Worm (Caenorhabditis elegans) whole organism, mixed stage, embryonic: ENCODE results near the gene dos-3.

Source experiments
- bed-3 ChIP-seq: fragments of 200-800 bp; sonication (Bioruptor generic); optimal IDR thresholded peaks from 3 replicates; lab custom pipeline; 2018; ENCODE audit warnings: mild to moderate bottlenecking, missing genetic modification characterization, moderate library complexity, missing compliant biosample characterization
- blmp-1 ChIP-seq: fragments of 150-350 bp; optimal IDR thresholded peaks from 2 replicates; lab custom pipeline; 2014; ENCODE audit warnings: missing biosample characterization, missing genetic modification characterization
- ceh-39 ChIP-seq: fragments of 150-350 bp; optimal IDR thresholded peaks from 2 replicates; lab custom pipeline; 2014; ENCODE audit warnings: missing biosample characterization, missing genetic modification characterization
- ceh-43 ChIP-seq: fragments of 200-800 bp; sonication (Bioruptor generic); optimal IDR thresholded peaks from 2 replicates; lab custom pipeline; 2018; ENCODE audit warnings: mild to moderate bottlenecking, missing genetic modification characterization, moderate library complexity, missing compliant biosample characterization
- ceh-83 ChIP-seq: fragments of 200-800 bp; sonication (Bioruptor generic); optimal IDR thresholded peaks from 2 replicates; lab custom pipeline; 2018; ENCODE audit warnings: mild to moderate bottlenecking, missing genetic modification characterization, missing compliant biosample characterization
- ces-1 ChIP-seq: fragments of 150-350 bp; optimal IDR thresholded peaks from 2 replicates; lab custom pipeline; 2014; ENCODE audit warnings: missing biosample characterization, missing genetic modification reagents, missing genetic modification characterization
- cnd-1 ChIP-seq: fragments of 200-800 bp; sonication (Bioruptor generic); optimal IDR thresholded peaks from 2 replicates; lab custom pipeline; 2018; ENCODE audit warnings: mild to moderate bottlenecking, missing genetic modification characterization, missing compliant biosample characterization
- drap-1 ChIP-seq: fragments of 200-800 bp; sonication (Bioruptor generic); optimal IDR thresholded peaks from 3 replicates; lab custom pipeline; 2018; ENCODE audit warnings: mild to moderate bottlenecking, missing genetic modification characterization, missing compliant biosample characterization
- elt-1 ChIP-seq: sonication (generic microtip); optimal IDR thresholded peaks from 2 replicates; lab custom pipeline; 2017; ENCODE audit warnings: missing genetic modification characterization, mild to moderate bottlenecking, missing compliant biosample characterization, antibody characterized with exemption, moderate library complexity, borderline replicate concordance; ENCODE audit not compliant: insufficient read depth
- elt-3 ChIP-seq: fragments of 150-350 bp; optimal IDR thresholded peaks from 2 replicates; lab custom pipeline; 2014; ENCODE audit warnings: missing biosample characterization, missing genetic modification characterization
- flh-1 ChIP-seq: fragments of 200-800 bp; sonication (Bioruptor generic); optimal IDR thresholded peaks from 2 replicates; lab custom pipeline; 2018; ENCODE audit warnings: mild to moderate bottlenecking, missing genetic modification characterization, moderate library complexity, missing compliant biosample characterization
- ham-2 ChIP-seq: fragments of 200-800 bp; sonication (Bioruptor generic); optimal IDR thresholded peaks from 2 replicates; lab custom pipeline; 2018; ENCODE audit warnings: mild to moderate bottlenecking, missing genetic modification characterization, missing compliant biosample characterization
- hlh-1 ChIP-seq: fragments of 150-350 bp; optimal IDR thresholded peaks from 2 replicates; lab custom pipeline; 2014; ENCODE audit warnings: missing biosample characterization, missing genetic modification reagents, missing genetic modification characterization
- lin-13 ChIP-seq: fragments of 150-350 bp; optimal IDR thresholded peaks from 2 replicates; lab custom pipeline; 2014; ENCODE audit warnings: missing biosample characterization, missing genetic modification characterization
- lin-32 ChIP-seq: fragments of 200-800 bp; sonication (Bioruptor generic); optimal IDR thresholded peaks from 2 replicates; lab custom pipeline; 2018; ENCODE audit warnings: mild to moderate bottlenecking, missing genetic modification characterization, missing compliant biosample characterization
- lsy-2 ChIP-seq: fragments of 150-350 bp; optimal IDR thresholded peaks from 2 replicates; lab custom pipeline; 2014; ENCODE audit warnings: missing biosample characterization, missing genetic modification characterization
- mab-5 ChIP-seq: fragments of 150-350 bp; optimal IDR thresholded peaks from 2 replicates; lab custom pipeline; 2014; ENCODE audit warnings: missing biosample characterization, missing genetic modification characterization
- mep-1 ChIP-seq: fragments of 150-350 bp; optimal IDR thresholded peaks from 2 replicates; lab custom pipeline; 2017; ENCODE audit warnings: missing biosample characterization, missing genetic modification reagents, missing genetic modification characterization, inconsistent platforms
- nhr-237 ChIP-seq: fragments of 150-350 bp; optimal IDR thresholded peaks from 2 replicates; lab custom pipeline; 2014; ENCODE audit warnings: missing biosample characterization, missing genetic modification characterization
- nhr-28 ChIP-seq: fragments of 150-350 bp; optimal IDR thresholded peaks from 2 replicates; lab custom pipeline; 2014; ENCODE audit warnings: missing biosample characterization, missing genetic modification characterization
- nhr-76 ChIP-seq: sonication (generic microtip); optimal IDR thresholded peaks from 2 replicates; lab custom pipeline; 2017; ENCODE audit warnings: missing biosample characterization, missing genetic modification characterization
- pha-4 ChIP-seq: fragments of 150-350 bp; optimal IDR thresholded peaks from 2 replicates; lab custom pipeline; 2018; ENCODE audit warnings: missing biosample characterization, missing genetic modification reagents, missing genetic modification characterization
- sem-2 ChIP-seq: fragments of 200-800 bp; sonication (Bioruptor generic); optimal IDR thresholded peaks from 2 replicates; lab custom pipeline; 2018; ENCODE audit warnings: mild to moderate bottlenecking, missing genetic modification characterization, missing compliant biosample characterization
- snpc-4 ChIP-seq: fragments of 150-350 bp; optimal IDR thresholded peaks from 2 replicates; lab custom pipeline; 2014; ENCODE audit warnings: missing biosample characterization, missing genetic modification characterization
- tbx-8 ChIP-seq: fragments of 200-800 bp; sonication (Bioruptor generic); optimal IDR thresholded peaks from 2 replicates; lab custom pipeline; 2018; ENCODE audit warnings: mild to moderate bottlenecking, missing genetic modification characterization, moderate library complexity, missing compliant biosample characterization
- unc-120 ChIP-seq: sonication (generic microtip); optimal IDR thresholded peaks from 2 replicates; lab custom pipeline; 2017; ENCODE audit warnings: missing genetic modification characterization, missing compliant biosample characterization; ENCODE audit not compliant: poor library complexity, severe bottlenecking
- unc-62 ChIP-seq: fragments of 150-350 bp; optimal IDR thresholded peaks from 2 replicates; lab custom pipeline; 2014; ENCODE audit warnings: missing biosample characterization, missing genetic modification reagents, missing genetic modification characterization

dos-3 gene

ce11 chrIII:797507-797906 is 41.9 kb downstream of the dos-3 start:
- TF ChIP-seq drap-1, result no peak
- no peak for TF ChIP-seq blmp-1 (tag; lab: Kevin White, UChicago)
- no peak for TF ChIP-seq ces-1 (GFP tag; lab: Kevin White, UChicago)
- TF ChIP-seq ceh-83 (GFP tag; lab: Kevin White, UChicago), result no peak
- no peak for TF ChIP-seq pha-4 (tag; lab: Kevin White, UChicago)
- no peak for TF ChIP-seq bed-3 (GFP tag; lab: Kevin White, UChicago)
- no peak for TF ChIP-seq cnd-1 (tag; lab: Kevin White, UChicago)

DNA sequence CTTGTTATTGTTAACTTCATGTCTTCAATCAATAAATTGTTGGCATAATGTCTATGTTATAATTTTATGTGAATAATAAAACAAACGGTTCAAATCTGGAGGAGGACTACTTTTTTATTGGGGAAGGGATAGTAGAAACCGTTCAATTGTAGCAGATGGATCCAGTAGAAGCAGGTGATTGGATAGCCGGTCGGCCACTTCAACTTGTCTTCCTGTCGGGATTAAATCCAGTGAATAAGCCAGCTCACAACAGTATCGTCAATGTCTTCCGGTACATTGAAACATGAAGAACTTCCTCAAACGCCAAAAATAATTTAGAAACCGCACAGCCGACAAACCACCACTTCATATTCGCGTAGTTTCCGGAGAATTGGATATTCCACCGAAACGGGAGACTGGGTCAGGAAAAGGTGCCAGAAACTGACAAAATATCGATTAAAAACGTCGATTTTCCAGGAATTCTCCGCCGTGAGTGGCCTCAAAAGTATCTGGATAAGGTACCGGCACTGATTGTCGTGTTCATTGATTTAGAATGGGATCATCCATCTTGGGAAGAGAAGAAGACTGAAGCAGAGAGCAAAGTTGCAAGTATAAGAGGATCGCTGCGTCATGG is 44.3 kb downstream of the dos-3 start, which contains the start of gene trpp-11:
Gene trpp-11 (plus strand): TSS at position 153 of the 613 bp plus-strand sequence.
- no peak for TF ChIP-seq bed-3 (GFP tag; lab: Kevin White, UChicago)
- no peak for TF ChIP-seq nhr-76 (tag; lab: Kevin White, UChicago)
- no peak for TF ChIP-seq ces-1 (GFP tag; lab: Kevin White, UChicago)
- TF ChIP-seq nhr-237 (tag; lab: Kevin White, UChicago), result no peak
- TF ChIP-seq tbx-8, result no peak
- no peak for TF ChIP-seq ceh-43 (GFP tag; lab: Kevin White, UChicago)
- TF ChIP-seq cnd-1 (tag; lab: Kevin White, UChicago), result no peak
- TF ChIP-seq lsy-2 (tag; lab: Kevin White, UChicago), result no peak
- TF ChIP-seq pha-4 (tag; lab: Kevin White, UChicago), result no peak
- TF ChIP-seq flh-1 (GFP tag; lab: Kevin White, UChicago), result no peak
- TF ChIP-seq lin-32 (GFP tag; lab: Kevin White, UChicago), result no peak
- no peak for TF ChIP-seq lin-13 (tag; lab: Kevin White, UChicago)
- no peak for TF ChIP-seq mep-1 (tag; lab: Kevin White, UChicago)
- no peak for TF ChIP-seq elt-3 (tag; lab: Kevin White, UChicago)
- no peak for TF ChIP-seq unc-62 (GFP tag; lab: Kevin White, UChicago)
- no peak for TF ChIP-seq elt-1
- no peak for TF ChIP-seq ceh-39 (tag; lab: Kevin White, UChicago)
- TF ChIP-seq, all 35 proteins: peak for 0

DNA sequence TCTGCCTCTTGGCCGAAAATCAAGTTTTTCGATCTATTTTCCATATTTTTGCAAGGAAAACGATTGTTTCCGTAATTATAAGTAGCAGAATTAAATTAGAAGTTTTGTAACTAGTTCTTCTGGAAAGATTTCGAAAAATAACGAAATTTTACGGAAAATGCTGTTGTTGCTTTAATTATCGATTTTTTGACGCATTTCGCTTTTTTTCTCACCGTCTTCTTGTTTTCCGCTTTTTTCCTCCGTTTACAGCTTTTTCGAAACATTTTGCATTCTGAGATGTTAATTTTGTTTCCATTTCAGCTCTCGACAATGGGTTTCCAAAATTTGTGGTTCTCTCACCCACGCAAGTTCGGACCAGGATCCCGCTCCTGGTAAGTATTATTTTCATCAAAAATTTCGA is 45.4 kb downstream of the dos-3 start, which contains the start of gene rps-29:
Gene rps-29 (plus strand): TSS at position 301 of the 400 bp plus-strand sequence.
- TF ChIP-seq mab-5, result no peak
- no peak for TF ChIP-seq drap-1
- no peak for TF ChIP-seq sem-2 (GFP tag; lab: Kevin White, UChicago)
- TF ChIP-seq flh-1 (GFP tag; lab: Kevin White, UChicago), result no peak
- TF ChIP-seq, all 35 proteins: peak for 0

DNA sequence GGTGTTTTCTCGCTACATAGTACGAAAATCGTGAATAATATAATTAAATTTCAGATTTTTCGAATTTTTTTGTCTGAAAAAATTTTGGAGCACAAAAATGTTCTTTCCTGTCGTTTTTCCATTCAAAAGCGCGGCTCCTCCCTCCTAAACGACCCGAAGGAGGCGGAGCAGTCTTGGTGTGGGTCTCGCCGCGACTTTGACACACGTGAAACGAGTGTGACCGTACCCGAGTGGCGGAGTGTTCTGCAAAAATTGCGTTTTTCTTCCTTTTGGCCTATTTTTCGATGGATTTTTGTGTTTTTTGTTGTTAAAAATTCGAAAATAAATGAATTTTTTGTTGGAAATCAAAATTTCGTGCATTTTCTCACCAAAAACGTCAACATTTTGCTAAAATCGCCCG is 45.8 kb downstream of the dos-3 start, which contains the start of gene snt-2:
Gene snt-2 (minus strand): TSS at position 139 of the 400 bp plus-strand sequence.
- TF ChIP-seq ceh-39 (tag; lab: Kevin White, UChicago), result peak; percentile 24
- no peak for TF ChIP-seq unc-120 (tag; lab: Kevin White, UChicago)
- peak; percentile 97 for TF ChIP-seq lsy-2 (tag; lab: Kevin White, UChicago)
- TF ChIP-seq sem-2 (GFP tag; lab: Kevin White, UChicago), result no peak
- peak; percentile 27 for TF ChIP-seq ces-1 (GFP tag; lab: Kevin White, UChicago)
- TF ChIP-seq lin-13 (tag; lab: Kevin White, UChicago), result peak; percentile 60
- peak; percentile 60 for TF ChIP-seq nhr-237 (tag; lab: Kevin White, UChicago)
- TF ChIP-seq pha-4 (tag; lab: Kevin White, UChicago), result peak; percentile 60
- peak; percentile 42 for TF ChIP-seq hlh-1 (tag; lab: Kevin White, UChicago)
- peak; percentile 71 for TF ChIP-seq mep-1 (tag; lab: Kevin White, UChicago)

ce11 chrIII:790591-790990 is 48.8 kb downstream of the dos-3 start:
- TF ChIP-seq snpc-4, result no peak
- no peak for TF ChIP-seq pha-4 (tag; lab: Kevin White, UChicago)
- TF ChIP-seq nhr-28 (tag; lab: Kevin White, UChicago), result no peak
- no peak for TF ChIP-seq ceh-83 (GFP tag; lab: Kevin White, UChicago)
- no peak for TF ChIP-seq cnd-1 (tag; lab: Kevin White, UChicago)
- no peak for TF ChIP-seq ham-2 (GFP tag; lab: Kevin White, UChicago)
- TF ChIP-seq ces-1 (GFP tag; lab: Kevin White, UChicago), result no peak
- no peak for TF ChIP-seq sem-2 (GFP tag; lab: Kevin White, UChicago)
- no peak for TF ChIP-seq lsy-2 (tag; lab: Kevin White, UChicago)
- no peak for TF ChIP-seq hlh-1 (tag; lab: Kevin White, UChicago)
